Worm (Caenorhabditis elegans): ENCODE results near the gene idpp-12.

idpp-12 gene

DNA sequence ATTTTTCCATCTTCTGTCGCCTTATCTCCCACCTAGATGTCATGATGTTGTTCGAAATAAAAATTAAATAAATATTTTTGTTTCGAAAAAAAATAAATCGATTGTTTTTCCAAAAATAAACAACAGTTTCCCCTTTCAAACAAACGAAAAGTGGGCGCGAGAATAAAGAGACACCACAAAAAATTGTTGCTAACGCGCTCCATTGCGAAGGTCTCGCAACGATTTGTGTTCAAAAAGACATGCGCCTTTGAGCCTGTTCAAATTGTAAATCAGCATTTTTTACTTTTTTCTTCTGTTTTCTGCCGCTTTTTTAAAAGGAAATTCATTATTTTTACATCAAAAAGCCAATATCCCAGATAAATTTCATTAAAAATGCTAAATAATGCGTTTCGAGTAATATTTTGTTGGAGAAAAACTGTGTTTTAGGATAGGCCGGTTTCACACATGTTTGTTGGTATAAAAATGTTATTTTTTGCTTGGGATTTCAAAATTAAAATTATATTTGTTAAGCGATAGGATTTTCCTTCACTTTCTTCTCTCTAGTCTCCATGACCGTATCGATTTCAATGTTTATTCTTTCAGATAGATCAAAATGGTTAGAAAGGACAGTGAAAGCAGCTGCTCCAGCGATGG lies 9.1 kb upstream of the idpp-12 start, which contains the start of gene W08E12.7 (continued):
- TF ChIP-seq aly-2 (tag; optimal IDR thresholded peaks at IDR 0.05), result no peak
- TF ChIP-seq daf-12 (tag; optimal IDR thresholded peaks at IDR 0.05), result no peak
- peak; percentile 80 for TF ChIP-seq lin-39 (tag; optimal IDR thresholded peaks at IDR 0.05)
- TF ChIP-seq egl-27 (tag; optimal IDR thresholded peaks at IDR 0.05), result peak; percentile 5
- peak; percentile 87 for TF ChIP-seq fkh-10 (GFP tag; optimal IDR thresholded peaks at IDR 0.05)
- peak; percentile 81 for TF ChIP-seq R02D3.7 (tag; optimal IDR thresholded peaks at IDR 0.05)

ce11 chrIV:3296578-3297549 lies 6.9 kb upstream of the idpp-12 start:
- TF ChIP-seq lsy-12 (tag; optimal IDR thresholded peaks at IDR 0.05) (no peak), jun-1 (tag; optimal IDR thresholded peaks at IDR 0.05) (no peak), ceh-16 (tag; optimal IDR thresholded peaks at IDR 0.05) (no peak), pha-4 (tag; optimal IDR thresholded peaks at IDR 0.05) (no peak), ama-1 (optimal IDR thresholded peaks at IDR 0.05) (no peak), ztf-4 (tag; optimal IDR thresholded peaks at IDR 0.05) (no peak), daf-12 (tag; optimal IDR thresholded peaks at IDR 0.05) (no peak), ZK546.5 (tag; optimal IDR thresholded peaks at IDR 0.05) (no peak), egl-27 (tag; optimal IDR thresholded peaks at IDR 0.05) (no peak), mdl-1 (tag; optimal IDR thresholded peaks at IDR 0.05) (no peak), fos-1 (tag; optimal IDR thresholded peaks at IDR 0.05) (no peak), ceh-82 (tag; optimal IDR thresholded peaks at IDR 0.05) (no peak), nhr-11 (tag; optimal IDR thresholded peaks at IDR 0.05) (no peak), nhr-76 (tag; optimal IDR thresholded peaks at IDR 0.05) (no peak), nhr-28 (tag; optimal IDR thresholded peaks at IDR 0.05) (no peak), R02D3.7 (tag; optimal IDR thresholded peaks at IDR 0.05) (no peak), sea-2 (GFP tag; optimal IDR thresholded peaks at IDR 0.05) (no peak), mml-1 (tag; optimal IDR thresholded peaks at IDR 0.05) (no peak), ceh-28 (tag; optimal IDR thresholded peaks at IDR 0.05) (no peak)

DNA sequence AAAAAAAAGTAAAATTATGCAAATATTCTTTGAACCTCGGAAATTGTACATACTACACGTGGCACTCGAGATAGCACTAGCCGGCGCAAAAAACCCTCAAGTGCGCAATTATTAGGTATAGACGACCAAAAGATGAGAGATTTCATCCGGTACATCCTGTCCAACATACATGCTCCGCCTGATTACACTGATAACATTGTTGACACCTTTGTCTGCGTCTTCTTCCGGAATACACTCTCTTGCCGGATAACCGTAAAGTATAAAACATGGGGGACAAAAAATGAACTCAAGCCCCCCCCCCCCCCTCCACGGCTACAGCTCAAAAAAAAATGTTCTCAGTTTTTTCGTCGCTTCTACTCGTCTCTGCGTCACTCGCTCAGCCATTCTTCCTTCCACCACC lies 5.5 kb upstream of the idpp-12 start, which contains the start of gene W08E12.6:
TSS of gene W08E12.6 (plus strand) at position 301 of the 400 bp plus-strand sequence.
- TF ChIP-seq fkh-10 (GFP tag; optimal IDR thresholded peaks at IDR 0.05) (no peak), unc-62 (GFP tag; optimal IDR thresholded peaks at IDR 0.05) (no peak), nhr-237 (tag; optimal IDR thresholded peaks at IDR 0.05) (no peak)

- TF ChIP-seq ceh-16 (tag; optimal IDR thresholded peaks at IDR 0.05), result no peak
- TF ChIP-seq snpc-4 (tag; optimal IDR thresholded peaks at IDR 0.05), result no peak
- TF ChIP-seq daf-12 (tag; optimal IDR thresholded peaks at IDR 0.05), result no peak
- TF ChIP-seq egl-27 (tag; optimal IDR thresholded peaks at IDR 0.05), result no peak
- no peak for TF ChIP-seq nfya-1 (tag; optimal IDR thresholded peaks at IDR 0.05; ENCODE audit: insufficient read depth)
- TF ChIP-seq unc-62 (GFP tag; optimal IDR thresholded peaks at IDR 0.05), result no peak
- no peak for TF ChIP-seq jun-1 (tag; optimal IDR thresholded peaks at IDR 0.05)
- TF ChIP-seq fkh-10 (GFP tag; optimal IDR thresholded peaks at IDR 0.05), result no peak
- no peak for TF ChIP-seq elt-2 (tag; optimal IDR thresholded peaks at IDR 0.05)
- no peak for TF ChIP-seq pha-4 (tag; optimal IDR thresholded peaks at IDR 0.05)
- no peak for TF ChIP-seq mdl-1 (tag; optimal IDR thresholded peaks at IDR 0.05)
- no peak for TF ChIP-seq fos-1 (tag; optimal IDR thresholded peaks at IDR 0.05)
Observed at ce11 chrIV:3299229-3299628, 4.6 kb upstream of the idpp-12 start.

DNA sequence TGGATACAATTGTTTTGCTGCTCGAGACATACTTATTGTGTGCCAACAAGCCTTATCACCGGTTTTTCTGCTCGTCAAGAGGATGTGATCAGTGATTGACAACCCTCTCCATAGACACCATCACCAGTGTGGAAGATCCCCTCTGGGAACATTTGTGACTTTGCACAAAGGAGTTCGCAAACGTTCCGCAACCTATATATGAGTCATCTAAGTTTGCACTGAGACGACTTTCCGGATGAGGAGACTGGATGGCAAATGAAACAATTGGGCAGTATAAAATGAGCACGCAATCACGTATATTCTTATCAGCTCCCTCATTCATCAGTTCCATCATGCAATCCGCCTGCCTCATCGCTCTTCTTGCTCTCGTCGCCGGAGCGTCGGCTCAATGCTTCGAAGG lies 3.3 kb upstream of the idpp-12 start, which contains the start of gene W08E12.5:
TSS of gene W08E12.5 (plus strand) at position 301 of the 400 bp plus-strand sequence.
- TF ChIP-seq pqm-1 (tag; optimal IDR thresholded peaks at IDR 0.05), result no peak
- TF ChIP-seq jun-1 (tag; optimal IDR thresholded peaks at IDR 0.05), result no peak
- no peak for TF ChIP-seq ceh-16 (tag; optimal IDR thresholded peaks at IDR 0.05)
- TF ChIP-seq nhr-237 (tag; optimal IDR thresholded peaks at IDR 0.05), result no peak
- no peak for TF ChIP-seq sea-2 (GFP tag; optimal IDR thresholded peaks at IDR 0.05)
- no peak for TF ChIP-seq elt-2 (tag; optimal IDR thresholded peaks at IDR 0.05)
- TF ChIP-seq egl-5 (tag; optimal IDR thresholded peaks at IDR 0.05), result no peak
- TF ChIP-seq R02D3.7 (tag; optimal IDR thresholded peaks at IDR 0.05), result no peak
- TF ChIP-seq aly-2 (tag; optimal IDR thresholded peaks at IDR 0.05), result no peak
- no peak for TF ChIP-seq eor-1 (tag; optimal IDR thresholded peaks at IDR 0.05)
- no peak for TF ChIP-seq lin-15B (tag; optimal IDR thresholded peaks at IDR 0.05)
- no peak for TF ChIP-seq mml-1 (tag; optimal IDR thresholded peaks at IDR 0.05)
- TF ChIP-seq nhr-25 (tag; optimal IDR thresholded peaks at IDR 0.05), result no peak
- TF ChIP-seq hmg-11 (tag; optimal IDR thresholded peaks at IDR 0.05), result no peak
- no peak for TF ChIP-seq fkh-2 (tag; optimal IDR thresholded peaks at IDR 0.05)

Data from whole organism, L3 larva.